Fruit fly (Drosophila melanogaster) whole organism, pupa: Measurements from ENCODE around the gene Ing5.

Experiments used
- CG10348 ChIP-seq: fragments of 200-800 bp; sonication (Bioruptor generic); IDR thresholded peaks from 2 replicates; pipeline ENCODE4 v1.3.6; 2022; ENCODE audit warnings: missing biosample characterization, missing genetic modification characterization
- CG12605 ChIP-seq: fragments of 200-800 bp; sonication (Bioruptor generic); IDR thresholded peaks from 2 replicates; pipeline ENCODE4 v1.3.6; 2022; ENCODE audit warnings: missing biosample characterization, missing genetic modification characterization
- CG13204 ChIP-seq: fragments of 200-800 bp; sonication (Bioruptor generic); optimal IDR thresholded peaks from 2 replicates; lab custom pipeline; 2018; ENCODE audit warnings: missing biosample characterization, mild to moderate bottlenecking, missing genetic modification characterization, moderate library complexity
- CG14655 ChIP-seq: fragments of 200-800 bp; sonication (Bioruptor generic); optimal IDR thresholded peaks from 3 replicates; lab custom pipeline; 2017; ENCODE audit warnings: mild to moderate bottlenecking, missing biosample characterization, missing genetic modification reagents, missing genetic modification characterization
- CG15710 ChIP-seq: fragments of 200-800 bp; sonication (Bioruptor generic); optimal IDR thresholded peaks from 2 replicates; lab custom pipeline; 2018; ENCODE audit warnings: missing biosample characterization, mild to moderate bottlenecking, missing genetic modification characterization, moderate library complexity
- CG17806 ChIP-seq: fragments of 200-800 bp; sonication (Bioruptor generic); optimal IDR thresholded peaks from 2 replicates; lab custom pipeline; 2018; ENCODE audit warnings: missing biosample characterization, mild to moderate bottlenecking, missing genetic modification characterization, moderate library complexity
- CG32121 ChIP-seq: fragments of 200-800 bp; sonication (Bioruptor generic); IDR thresholded peaks from 2 replicates; pipeline ENCODE4 v1.3.6; 2022; ENCODE audit warnings: missing biosample characterization, missing genetic modification characterization
- CG34367 ChIP-seq: fragments of 200-800 bp; sonication (Bioruptor generic); optimal IDR thresholded peaks from 2 replicates; lab custom pipeline; 2018; ENCODE audit warnings: missing biosample characterization, mild to moderate bottlenecking, missing genetic modification characterization
- CG4496 ChIP-seq: fragments of 200-800 bp; sonication (Bioruptor generic); IDR thresholded peaks from 3 replicates; pipeline ENCODE4 v1.3.6; 2022; ENCODE audit warnings: missing biosample characterization, missing genetic modification characterization
- CG8159 ChIP-seq: fragments of 200-800 bp; sonication (Bioruptor generic); optimal IDR thresholded peaks from 3 replicates; lab custom pipeline; 2018; ENCODE audit warnings: missing biosample characterization, mild to moderate bottlenecking, missing genetic modification characterization, moderate library complexity
- CG8301 ChIP-seq: fragments of 200-800 bp; sonication (Bioruptor generic); optimal IDR thresholded peaks from 2 replicates; lab custom pipeline; 2018; ENCODE audit warnings: missing biosample characterization, mild to moderate bottlenecking, missing genetic modification characterization
- CG9948 ChIP-seq: fragments of 200-800 bp; sonication (Bioruptor generic); optimal IDR thresholded peaks from 2 replicates; lab custom pipeline; 2018; ENCODE audit warnings: missing biosample characterization, mild to moderate bottlenecking, missing genetic modification characterization, moderate library complexity
- D1 ChIP-seq: fragments of 200-800 bp; sonication (Bioruptor generic); optimal IDR thresholded peaks from 2 replicates; lab custom pipeline; 2018; ENCODE audit warnings: missing biosample characterization, mild to moderate bottlenecking, missing genetic modification characterization, moderate library complexity
- EcR ChIP-seq: fragments of 200-800 bp; sonication (Bioruptor generic); optimal IDR thresholded peaks from 3 replicates; lab custom pipeline; 2019; ENCODE audit warnings: missing biosample characterization, missing genetic modification characterization, mild to moderate bottlenecking, moderate library complexity, missing genetic modification reagents
- Ets98B ChIP-seq: fragments of 200-800 bp; sonication (Bioruptor generic); IDR thresholded peaks from 2 replicates; pipeline ENCODE4 v1.3.6; 2022; ENCODE audit warnings: missing biosample characterization, missing genetic modification characterization
- Pif1A ChIP-seq: fragments of 200-800 bp; sonication (Bioruptor generic); optimal IDR thresholded peaks from 3 replicates; lab custom pipeline; 2016; ENCODE audit warnings: missing biosample characterization, missing genetic modification characterization
- Pif1B ChIP-seq: fragments of 200-800 bp; sonication (Bioruptor generic); optimal IDR thresholded peaks from 3 replicates; lab custom pipeline; 2016; ENCODE audit warnings: missing biosample characterization, missing genetic modification characterization
- Snoo ChIP-seq: fragments of 200-800 bp; sonication (Bioruptor generic); optimal IDR thresholded peaks from 3 replicates; lab custom pipeline; 2017; ENCODE audit warnings: missing biosample characterization, mild to moderate bottlenecking, missing genetic modification characterization, inconsistent platforms
- fd96Ca ChIP-seq: fragments of 200-800 bp; sonication (Bioruptor generic); IDR thresholded peaks from 3 replicates; pipeline ENCODE4 v1.3.6; 2022; ENCODE audit warnings: missing biosample characterization, missing genetic modification characterization
- gl ChIP-seq: fragments of 200-800 bp; sonication (Bioruptor generic); optimal IDR thresholded peaks from 2 replicates; lab custom pipeline; 2018; ENCODE audit warnings: missing biosample characterization, mild to moderate bottlenecking, missing genetic modification characterization
- rn ChIP-seq: fragments of 200-800 bp; sonication (Bioruptor generic); IDR thresholded peaks from 2 replicates; pipeline ENCODE4 v1.3.6; 2022; ENCODE audit warnings: missing biosample characterization, missing genetic modification characterization

Gene Ing5

DNA sequence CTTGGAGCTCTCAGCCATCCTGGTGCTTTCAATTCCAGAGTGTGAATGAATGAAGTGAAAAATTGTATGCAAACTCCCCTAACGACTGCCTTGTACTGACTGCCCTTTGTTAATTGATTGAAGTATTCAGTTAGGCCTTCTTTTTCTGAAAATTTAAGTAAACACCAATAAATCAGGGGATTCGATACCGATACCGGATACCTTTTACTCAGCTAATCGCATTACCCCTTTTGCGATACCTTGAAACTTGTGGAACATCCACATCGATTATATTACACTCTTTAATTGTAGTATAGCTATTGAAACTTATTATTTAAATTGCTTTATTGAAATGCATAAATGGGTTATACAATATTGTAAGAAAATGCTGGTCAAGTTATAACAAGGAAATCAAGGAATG is 9.0 kb upstream of the Ing5 start, which contains the start of gene CG16957:
TSS of gene CG16957 (minus strand) at position 101 of the 400 bp plus-strand sequence.
- no peak for TF ChIP-seq rn
- TF ChIP-seq CG8301 (tag; lab: Kevin White, UChicago) = no peak
- TF ChIP-seq CG34367 (tag; lab: Kevin White, UChicago) = no peak
- TF ChIP-seq CG9948 = no peak
- no peak for TF ChIP-seq CG10348
- no peak for TF ChIP-seq CG12605 (GFP tag; lab: Robert Waterston, UW)
- TF ChIP-seq CG15710 (tag; lab: Kevin White, UChicago) = no peak
- TF ChIP-seq, all 21 proteins: peak for 0

DNA sequence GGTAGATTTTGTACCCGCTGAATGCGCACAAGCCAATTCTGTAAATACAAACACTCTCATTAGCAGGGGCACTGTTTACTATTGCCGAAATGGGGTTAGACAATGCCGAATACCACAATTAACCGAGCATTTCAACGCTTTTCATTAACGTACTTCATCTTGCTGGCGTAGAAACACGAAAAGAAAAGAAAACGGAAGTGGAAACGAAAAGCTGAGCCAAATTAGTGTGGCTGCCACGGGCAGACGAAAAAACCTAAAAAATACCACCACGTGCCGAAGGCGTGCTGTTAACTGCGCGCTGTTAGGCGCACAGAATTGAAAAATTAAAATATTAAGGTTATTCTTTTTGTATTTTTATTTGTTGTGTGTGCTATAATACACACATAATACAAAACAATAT is 7.8 kb upstream of the Ing5 start, which contains the start of gene RpL24:
TSS of gene RpL24 (minus strand) at position 229 of the 400 bp plus-strand sequence.
- TF ChIP-seq CG4496 (GFP tag; lab: Robert Waterston, UW) (peak; percentile 92), Pif1B (GFP tag; lab: Kevin White, UChicago) (peak; percentile 84), CG14655 (GFP tag; lab: Kevin White, UChicago) (no peak), EcR (GFP tag; lab: Kevin White, UChicago) (no peak), Pif1A (GFP tag; lab: Kevin White, UChicago) (peak; percentile 89), Ets98B (peak; percentile 80), CG34367 (tag; lab: Kevin White, UChicago) (peak; percentile 82), CG12605 (GFP tag; lab: Robert Waterston, UW) (peak; percentile 81), CG13204 (no peak), CG8301 (tag; lab: Kevin White, UChicago) (peak; percentile 59), D1 (tag; lab: Kevin White, UChicago) (no peak), CG8159 (peak; percentile 66), gl (tag; lab: Kevin White, UChicago) (peak; percentile 80), fd96Ca (GFP tag; lab: Robert Waterston, UW) (peak; percentile 63; the same call in 1 of the 3 replicates), CG17806 (tag; lab: Kevin White, UChicago) (peak; percentile 25), CG10348 (no peak), CG32121 (GFP tag; lab: Robert Waterston, UW) (peak; percentile 62; the same call in 1 of the 2 replicates), CG15710 (tag; lab: Kevin White, UChicago) (peak; percentile 70), Snoo (tag; lab: Kevin White, UChicago) (peak; percentile 95), CG9948 (peak; percentile 8), rn (peak; percentile 62; the same call in 1 of the 2 replicates)

DNA sequence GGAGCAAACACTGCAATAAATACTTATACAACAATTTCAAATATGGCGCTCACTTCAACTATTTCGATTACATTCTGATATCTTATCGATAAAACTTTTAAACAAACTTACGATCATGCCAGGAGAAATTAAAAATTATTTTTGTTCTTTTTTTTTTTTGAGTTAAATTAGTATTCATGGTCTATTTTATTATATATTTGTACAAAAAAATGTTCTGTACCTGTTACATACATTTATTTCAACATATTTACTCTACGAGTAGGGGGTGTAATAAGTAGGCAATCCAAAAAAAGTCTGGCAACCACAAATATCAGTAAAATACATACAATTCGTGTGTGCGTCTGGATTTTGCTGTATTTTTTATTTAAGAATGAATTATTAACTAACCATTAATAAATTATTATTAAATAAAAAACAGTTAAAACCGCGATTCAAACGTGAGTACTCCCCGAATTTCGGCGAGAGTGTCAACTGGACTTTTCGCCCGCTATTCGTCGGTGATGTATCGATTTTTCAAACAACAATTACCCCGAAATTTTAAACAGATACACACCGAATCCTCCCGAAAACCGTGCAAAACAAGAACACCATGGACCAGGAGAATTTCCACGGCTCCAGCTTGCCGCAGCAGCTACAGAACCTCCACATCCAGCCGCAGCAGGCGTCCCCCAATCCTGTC is 4.6 kb downstream of the Ing5 start, which contains the start of gene loqs:
TSS of gene loqs (plus strand) at position 302 of the 679 bp plus-strand sequence.
- TF ChIP-seq Pif1A (GFP tag; lab: Kevin White, UChicago) (no peak), rn (no peak), Pif1B (GFP tag; lab: Kevin White, UChicago) (no peak), Ets98B (no peak; the same call in 1 of the 2 replicates), CG34367 (tag; lab: Kevin White, UChicago) (no peak), CG14655 (GFP tag; lab: Kevin White, UChicago) (no peak), CG4496 (GFP tag; lab: Robert Waterston, UW) (no peak)

DNA sequence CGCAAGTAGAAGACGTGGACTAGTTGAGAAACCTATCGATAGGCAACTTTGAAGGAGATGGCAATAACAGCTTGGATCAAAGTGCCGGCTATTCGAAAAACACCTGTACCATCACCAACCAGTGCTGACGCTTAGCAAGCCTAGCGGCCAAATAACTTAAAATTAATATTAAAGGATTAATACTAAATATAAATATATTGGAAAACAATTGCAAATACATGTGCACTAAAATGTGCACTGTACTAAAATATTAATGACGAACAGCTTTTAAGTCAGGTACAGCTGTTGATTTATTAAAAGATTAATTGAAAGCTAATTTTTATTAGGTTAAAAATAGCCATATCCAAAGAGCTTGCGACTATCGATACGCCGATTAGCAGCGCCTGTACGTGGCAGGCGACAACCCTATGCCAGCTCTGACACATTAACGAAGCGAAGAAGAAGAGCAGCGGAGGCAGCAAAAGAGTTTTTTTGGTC is 8.6 kb downstream of the Ing5 start, which contains the start of the genes CG9302 and beta'COP:
TSS of gene CG9302 (minus strand) at position 51 of the 477 bp plus-strand sequence.
TSS of gene beta'COP (plus strand) at position 415 of the 477 bp plus-strand sequence.
- no peak for TF ChIP-seq CG12605 (GFP tag; lab: Robert Waterston, UW)
- no peak for TF ChIP-seq gl (tag; lab: Kevin White, UChicago)
- TF ChIP-seq CG32121 (GFP tag; lab: Robert Waterston, UW) = peak; percentile 36; the same call in 1 of the 2 replicates
- peak; percentile 86 for TF ChIP-seq CG15710 (tag; lab: Kevin White, UChicago)
- no peak for TF ChIP-seq rn
- TF ChIP-seq CG34367 (tag; lab: Kevin White, UChicago) = no peak
- TF ChIP-seq fd96Ca (GFP tag; lab: Robert Waterston, UW) = 0 out of 3 replicates have a peak, but pooled peaks have one; percentile 43
- peak; percentile 57 for TF ChIP-seq Snoo (tag; lab: Kevin White, UChicago)
- peak; percentile 58 for TF ChIP-seq CG9948
- TF ChIP-seq CG8159 = no peak
- TF ChIP-seq CG4496 (GFP tag; lab: Robert Waterston, UW) = no peak
- TF ChIP-seq Pif1A (GFP tag; lab: Kevin White, UChicago) = no peak
- TF ChIP-seq Ets98B = peak; percentile 34; the same call in 1 of the 2 replicates
- TF ChIP-seq D1 (tag; lab: Kevin White, UChicago) = no peak
- TF ChIP-seq CG17806 (tag; lab: Kevin White, UChicago) = peak; percentile 38
- no peak for TF ChIP-seq EcR (GFP tag; lab: Kevin White, UChicago)
- TF ChIP-seq Pif1B (GFP tag; lab: Kevin White, UChicago) = no peak
- no peak for TF ChIP-seq CG14655 (GFP tag; lab: Kevin White, UChicago)
- no peak for TF ChIP-seq CG13204
- TF ChIP-seq CG8301 (tag; lab: Kevin White, UChicago) = no peak
- 0 out of 2 replicates have a peak, but pooled peaks have one; percentile 22 for TF ChIP-seq CG10348

DNA sequence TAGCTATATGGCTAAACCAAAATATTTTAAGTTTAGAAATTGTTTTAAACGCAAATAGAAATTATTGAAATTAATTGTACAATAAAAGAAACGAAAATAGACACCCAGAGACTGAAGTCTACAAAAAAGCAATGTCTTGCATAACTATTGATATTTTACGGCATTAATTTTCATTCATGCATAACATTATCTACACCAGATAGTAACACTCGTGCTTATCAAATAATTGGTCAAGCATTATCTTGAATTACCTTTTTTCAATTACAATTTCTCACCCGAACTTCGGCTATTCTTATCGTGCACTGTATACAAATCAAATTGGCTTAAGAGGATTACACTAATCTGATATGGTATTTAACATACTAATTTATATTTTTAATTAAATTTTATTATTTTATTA is 11.0 kb downstream of the Ing5 start:
- TF ChIP-seq CG12605 (GFP tag; lab: Robert Waterston, UW) = no peak
- no peak for TF ChIP-seq CG32121 (GFP tag; lab: Robert Waterston, UW)
- TF ChIP-seq CG14655 (GFP tag; lab: Kevin White, UChicago) = no peak
